Fruit fly (Drosophila melanogaster) whole organism, embryonic: ENCODE measurements around the gene Mbs.
A peak's percentile ranks its signal among the peaks of the same experiment; 100 is the strongest.

ENCODE experiments used
- Ada2b ChIP-seq: fragments of 200-800 bp; sonication (Bioruptor generic); IDR thresholded peaks from 2 replicates; pipeline ENCODE4 v1.3.6; 2022; ENCODE audit warnings: missing biosample characterization, missing genetic modification characterization
- Antp ChIP-seq: fragments of 200-800 bp; sonication (Bioruptor generic); optimal IDR thresholded peaks from 3 replicates; lab custom pipeline; 2016; ENCODE audit warnings: missing biosample characterization, missing genetic modification characterization
- B-H1 ChIP-seq: fragments of 200-800 bp; sonication (Bioruptor generic); IDR thresholded peaks from 3 replicates; pipeline ENCODE4 v1.3.6; 2022; ENCODE audit warnings: missing biosample characterization, missing genetic modification characterization
- C15 ChIP-seq: fragments of 200-800 bp; sonication (Bioruptor generic); IDR thresholded peaks from 3 replicates; pipeline ENCODE4 v1.3.6; 2022; ENCODE audit warnings: missing biosample characterization, missing genetic modification characterization
- CG10209 ChIP-seq: fragments of 200-800 bp; sonication (Bioruptor generic); optimal IDR thresholded peaks from 3 replicates; lab custom pipeline; 2017; ENCODE audit warnings: missing biosample characterization, mild to moderate bottlenecking, missing genetic modification characterization, missing genetic modification reagents
- CG10321 ChIP-seq: fragments of 200-800 bp; sonication (Bioruptor generic); IDR thresholded peaks from 2 replicates; pipeline ENCODE4 v1.3.6; 2022; ENCODE audit warnings: missing biosample characterization, missing genetic modification characterization
- CG10431 ChIP-seq: fragments of 200-800 bp; sonication (Bioruptor generic); optimal IDR thresholded peaks from 3 replicates; lab custom pipeline; 2018; ENCODE audit warnings: missing biosample characterization, mild to moderate bottlenecking, missing genetic modification characterization
- CG10654 ChIP-seq: fragments of 200-800 bp; sonication (Bioruptor generic); optimal IDR thresholded peaks from 2 replicates; lab custom pipeline; 2016; ENCODE audit warnings: missing biosample characterization, missing genetic modification characterization
- CG11247 ChIP-seq: fragments of 200-800 bp; sonication (Bioruptor generic); IDR thresholded peaks from 2 replicates; pipeline ENCODE4 v1.3.6; 2022; ENCODE audit warnings: missing biosample characterization, missing genetic modification characterization
- CG12104 ChIP-seq: fragments of 200-800 bp; sonication (Bioruptor generic); optimal IDR thresholded peaks from 3 replicates; lab custom pipeline; 2016; ENCODE audit warnings: missing biosample characterization, missing genetic modification characterization
- CG13123 ChIP-seq: fragments of 200-800 bp; sonication (Bioruptor generic); optimal IDR thresholded peaks from 2 replicates; lab custom pipeline; 2016; ENCODE audit warnings: missing biosample characterization, missing genetic modification characterization
- CG14710 ChIP-seq: fragments of 200-800 bp; sonication (Bioruptor generic); optimal IDR thresholded peaks from 3 replicates; lab custom pipeline; 2019; ENCODE audit warnings: missing biosample characterization, mild to moderate bottlenecking, missing genetic modification characterization, moderate library complexity
- CG1603 ChIP-seq: fragments of 200-800 bp; sonication (Bioruptor generic); optimal IDR thresholded peaks from 2 replicates; lab custom pipeline; 2019; ENCODE audit warnings: missing biosample characterization, mild to moderate bottlenecking, missing genetic modification characterization, moderate library complexity
- CG18262 ChIP-seq: fragments of 200-800 bp; optimal IDR thresholded peaks from 3 replicates; lab custom pipeline; 2019; ENCODE audit warnings: missing biosample characterization, mild to moderate bottlenecking, missing genetic modification characterization, moderate library complexity
- CG30403 ChIP-seq: fragments of 200-800 bp; sonication (Bioruptor generic); optimal IDR thresholded peaks from 3 replicates; lab custom pipeline; 2016; ENCODE audit warnings: missing biosample characterization, missing genetic modification characterization
- CG32532 ChIP-seq: fragments of 200-800 bp; sonication (Bioruptor generic); IDR thresholded peaks from 2 replicates; pipeline ENCODE4 v1.3.6; 2022; ENCODE audit warnings: missing biosample characterization, missing genetic modification characterization
- CG42726 ChIP-seq: fragments of 200-800 bp; sonication (Bioruptor generic); IDR thresholded peaks from 2 replicates; pipeline ENCODE4 v1.3.6; 2022; ENCODE audit warnings: missing biosample characterization, missing genetic modification characterization; ENCODE audit not compliant: partially characterized antibody
- CG4854 ChIP-seq: fragments of 200-800 bp; sonication (Bioruptor generic); optimal IDR thresholded peaks from 2 replicates; lab custom pipeline; 2016; ENCODE audit warnings: missing biosample characterization, missing genetic modification characterization, inconsistent platforms
- CG5953 ChIP-seq: fragments of 200-800 bp; sonication (Bioruptor generic); IDR thresholded peaks from 2 replicates; pipeline ENCODE4 v1.3.6; 2022; ENCODE audit warnings: missing biosample characterization, missing genetic modification characterization
- CG6854 ChIP-seq: fragments of 200-800 bp; sonication (Bioruptor generic); optimal IDR thresholded peaks from 3 replicates; lab custom pipeline; 2017; ENCODE audit warnings: missing biosample characterization, mild to moderate bottlenecking, missing genetic modification characterization
- CG7372 ChIP-seq: fragments of 200-800 bp; sonication (Bioruptor generic); IDR thresholded peaks from 2 replicates; pipeline ENCODE4 v1.3.6; 2022; ENCODE audit warnings: missing biosample characterization, missing genetic modification characterization
- CG7987 ChIP-seq: fragments of 200-800 bp; sonication (Bioruptor generic); optimal IDR thresholded peaks from 2 replicates; lab custom pipeline; 2018; ENCODE audit warnings: missing biosample characterization, mild to moderate bottlenecking, missing genetic modification characterization, moderate library complexity
- CG8290 ChIP-seq, 3 experiments: fragments of 200-800 bp; sonication (Bioruptor generic); optimal IDR thresholded peaks; 2 replicates each; lab custom pipeline; 2016 to 2019; ENCODE audit warnings: missing biosample characterization in 3 of 3, missing genetic modification characterization in 3 of 3, mild to moderate bottlenecking in 2 of 3, moderate library complexity in 1 of 3
- Dek ChIP-seq: fragments of 200-800 bp; sonication (Bioruptor generic); optimal IDR thresholded peaks from 3 replicates; lab custom pipeline; 2019; ENCODE audit warnings: missing biosample characterization, mild to moderate bottlenecking, missing genetic modification characterization, moderate library complexity
- E2f1 ChIP-seq: fragments of 200-800 bp; sonication (Bioruptor generic); IDR thresholded peaks from 2 replicates; pipeline ENCODE4 v1.3.6; 2022; ENCODE audit warnings: missing biosample characterization, missing genetic modification characterization
- Ets65A ChIP-seq: fragments of 200-800 bp; sonication (Bioruptor generic); peaks from one replicate; lab custom pipeline; 2016; ENCODE audit warnings: missing biosample characterization, missing genetic modification characterization
- HHEX ChIP-seq: fragments of 200-800 bp; sonication (Bioruptor generic); optimal IDR thresholded peaks from 3 replicates; lab custom pipeline; 2017; ENCODE audit warnings: missing biosample characterization, mild to moderate bottlenecking, missing genetic modification characterization, missing genetic modification reagents
- HLH4C ChIP-seq: fragments of 200-800 bp; sonication (Bioruptor generic); IDR thresholded peaks from 3 replicates; pipeline ENCODE4 v1.3.6; 2022; ENCODE audit warnings: missing biosample characterization, missing genetic modification characterization; ENCODE audit not compliant: partially characterized antibody
- Hr51 ChIP-seq, 2 experiments: fragments of 200-800 bp; sonication (Bioruptor generic); optimal IDR thresholded peaks; 2 replicates in 1 of 2; 3 replicates in 1 of 2; lab custom pipeline; 2016 to 2018; ENCODE audit warnings: missing biosample characterization in 2 of 2, missing genetic modification characterization in 2 of 2, mild to moderate bottlenecking in 1 of 2, moderate library complexity in 1 of 2
- Kr ChIP-seq: fragments of 200-800 bp; sonication (Bioruptor generic); optimal IDR thresholded peaks from 2 replicates; lab custom pipeline; 2017; ENCODE audit warnings: missing biosample characterization, mild to moderate bottlenecking, missing genetic modification characterization
- Med ChIP-seq: fragments of 200-800 bp; sonication (Bioruptor generic); peaks from one replicate; lab custom pipeline; 2016; ENCODE audit warnings: missing biosample characterization, missing genetic modification characterization, mild to moderate bottlenecking, inconsistent platforms, moderate library complexity
- Mes4 ChIP-seq: fragments of 200-800 bp; sonication (Bioruptor generic); optimal IDR thresholded peaks from 2 replicates; lab custom pipeline; 2016; ENCODE audit warnings: missing biosample characterization, missing genetic modification characterization
- Ptx1 ChIP-seq: fragments of 200-800 bp; sonication (Bioruptor generic); IDR thresholded peaks from 2 replicates; pipeline ENCODE4 v1.3.6; 2022; ENCODE audit warnings: missing biosample characterization, missing genetic modification characterization
- Scr ChIP-seq: fragments of 200-800 bp; sonication (Bioruptor generic); IDR thresholded peaks from 2 replicates; pipeline ENCODE4 v1.3.6; 2022; ENCODE audit warnings: missing biosample characterization, missing genetic modification characterization; ENCODE audit not compliant: partially characterized antibody
- Sin3A ChIP-seq: fragments of >200 bp; optimal IDR thresholded peaks from 2 replicates; lab custom pipeline; 2018
- Six4 ChIP-seq: fragments of 200-800 bp; sonication (Bioruptor generic); optimal IDR thresholded peaks from 2 replicates; lab custom pipeline; 2016; ENCODE audit warnings: missing biosample characterization, missing genetic modification characterization
- Trl ChIP-seq, 3 experiments: fragments of >200 bp in 2 of 3; fragments of 200-800 bp in 1 of 3; sonication (Bioruptor generic) in 1 of 3; optimal IDR thresholded peaks; 2 replicates in 1 of 3; 3 replicates in 2 of 3; lab custom pipeline; 2016 to 2017; ENCODE audit warnings: missing biosample characterization in 1 of 3, missing genetic modification characterization in 1 of 3
- bcd ChIP-seq: fragments of 200-800 bp; sonication (Bioruptor generic); optimal IDR thresholded peaks from 2 replicates; lab custom pipeline; 2017; ENCODE audit warnings: missing biosample characterization, mild to moderate bottlenecking, missing genetic modification characterization
- dmrt11E ChIP-seq: fragments of 200-800 bp; sonication (Bioruptor generic); optimal IDR thresholded peaks from 3 replicates; lab custom pipeline; 2018; ENCODE audit warnings: missing biosample characterization, mild to moderate bottlenecking, missing genetic modification characterization, moderate library complexity
- dysf ChIP-seq: fragments of 200-800 bp; sonication (Bioruptor generic); IDR thresholded peaks from 3 replicates; pipeline ENCODE4 v1.3.6; 2022; ENCODE audit warnings: missing biosample characterization, missing genetic modification characterization
- gcm2 ChIP-seq: fragments of 200-800 bp; sonication (Bioruptor generic); optimal IDR thresholded peaks from 2 replicates; lab custom pipeline; 2016; ENCODE audit warnings: missing biosample characterization, missing genetic modification characterization
- klu ChIP-seq: fragments of 200-800 bp; sonication (Bioruptor generic); IDR thresholded peaks from 2 replicates; pipeline ENCODE4 v1.3.6; 2022; ENCODE audit warnings: missing biosample characterization, missing genetic modification characterization
- pnt ChIP-seq: fragments of 200-800 bp; sonication (Bioruptor generic); optimal IDR thresholded peaks from 3 replicates; lab custom pipeline; 2016; ENCODE audit warnings: missing biosample characterization, missing genetic modification characterization
- rib ChIP-seq: fragments of 200-800 bp; sonication (Bioruptor generic); IDR thresholded peaks from 2 replicates; pipeline ENCODE4 v1.3.6; 2022; ENCODE audit warnings: missing biosample characterization, missing genetic modification characterization
- run ChIP-seq: fragments of 200-800 bp; sonication (Bioruptor generic); optimal IDR thresholded peaks from 3 replicates; lab custom pipeline; 2018; ENCODE audit warnings: missing biosample characterization, mild to moderate bottlenecking, missing genetic modification characterization
- shn ChIP-seq: fragments of 200-800 bp; sonication (Bioruptor generic); optimal IDR thresholded peaks from 3 replicates; lab custom pipeline; 2016; ENCODE audit warnings: missing biosample characterization, missing genetic modification characterization
- tio ChIP-seq: fragments of 200-800 bp; sonication (Bioruptor generic); optimal IDR thresholded peaks from 2 replicates; lab custom pipeline; 2017; ENCODE audit warnings: missing biosample characterization, missing genetic modification characterization, inconsistent platforms
- unc-4 ChIP-seq: fragments of 200-800 bp; sonication (Bioruptor generic); IDR thresholded peaks from 2 replicates; pipeline ENCODE4 v1.3.6; 2022; ENCODE audit warnings: missing biosample characterization, missing genetic modification characterization; ENCODE audit not compliant: partially characterized antibody
- vfl ChIP-seq: fragments of 200-800 bp; sonication (Bioruptor generic); optimal IDR thresholded peaks from 2 replicates; lab custom pipeline; 2016; ENCODE audit warnings: missing biosample characterization, missing genetic modification characterization
- z ChIP-seq: fragments of 200-800 bp; sonication (Bioruptor generic); IDR thresholded peaks from 3 replicates; pipeline ENCODE4 v1.3.6; 2022; ENCODE audit warnings: missing biosample characterization, missing genetic modification characterization

The Mbs gene

DNA sequence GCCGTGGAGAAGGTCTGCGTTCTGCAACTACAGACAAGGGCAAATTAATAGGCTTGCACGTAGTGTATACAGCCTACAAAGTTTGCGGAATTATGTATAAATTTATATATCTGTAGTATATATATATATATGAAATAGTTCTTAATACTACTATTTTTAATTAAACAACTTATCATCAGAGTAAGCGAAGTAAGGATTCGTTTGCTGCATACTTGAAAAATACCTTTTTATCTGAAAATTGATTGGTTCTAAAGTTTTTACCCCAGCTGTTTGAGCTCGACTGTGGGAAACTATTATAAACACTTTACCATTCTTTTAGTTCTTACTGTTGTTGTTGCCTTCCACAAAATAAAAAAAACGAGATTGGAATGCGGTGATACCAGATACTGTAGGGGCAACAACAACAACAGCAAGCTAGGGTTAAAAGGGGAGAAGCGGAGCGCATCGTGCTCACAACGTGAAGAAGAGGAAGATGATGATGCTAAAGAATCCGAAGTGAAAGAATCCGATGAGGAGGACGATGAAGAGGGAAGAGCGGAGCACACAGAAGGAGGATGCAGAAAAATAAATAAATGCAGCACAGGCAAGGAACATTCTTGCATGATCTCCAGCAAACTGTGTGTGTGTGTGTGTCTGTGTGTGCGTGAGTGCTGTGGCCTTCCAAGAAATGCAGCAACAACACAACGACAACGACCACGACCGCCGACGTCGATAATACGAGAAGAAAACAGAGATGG is 8.5 kb upstream of the Mbs start (continued):
- TF ChIP-seq CG8290 (GFP tag; optimal IDR thresholded peaks at IDR 0.05; lab: Kevin White, UChicago), result peak; percentile 30
- no peak for TF ChIP-seq CG8290 (tag; optimal IDR thresholded peaks at IDR 0.05; lab: Kevin White, UChicago)
- TF ChIP-seq z (GFP tag; lab: Robert Waterston, UW), result no peak
- no peak for TF ChIP-seq Mes4
- TF ChIP-seq CG14710 (tag; lab: Kevin White, UChicago), result peak; percentile 66
- no peak for TF ChIP-seq CG32532 (GFP tag; lab: Robert Waterston, UW)
- TF ChIP-seq E2f1 (GFP tag; lab: Robert Waterston, UW), result peak; percentile 44; the same call in 1 of the 2 replicates
- no peak for TF ChIP-seq gcm2 (GFP tag; lab: Kevin White, UChicago)
- TF ChIP-seq C15 (GFP tag; lab: Robert Waterston, UW), result no peak
- TF ChIP-seq dysf, result peak; percentile 53; the same call in 1 of the 3 replicates
- no peak for TF ChIP-seq Ets65A (GFP tag; lab: Kevin White, UChicago)
- peak; percentile 50 for TF ChIP-seq CG10209 (GFP tag; lab: Kevin White, UChicago)
- TF ChIP-seq B-H1 (GFP tag; lab: Robert Waterston, UW), result no peak
- no peak for TF ChIP-seq Trl (optimal IDR thresholded peaks at IDR 0.05; lab: Kevin White, UChicago)
- TF ChIP-seq Trl (GFP tag; optimal IDR thresholded peaks at IDR 0.05; lab: Kevin White, UChicago), result no peak
- no peak for TF ChIP-seq Kr (GFP tag; lab: Kevin White, UChicago)
- peak; percentile 54 for TF ChIP-seq Med
- no peak for TF ChIP-seq CG7987
- peak in 1 of 2 experiments; percentile 51 for TF ChIP-seq Hr51 (GFP tag; optimal IDR thresholded peaks at IDR 0.05; lab: Kevin White, UChicago)
- peak; percentile 13 for TF ChIP-seq CG30403 (GFP tag; lab: Kevin White, UChicago)
- no peak for TF ChIP-seq pnt (GFP tag; lab: Kevin White, UChicago)
- TF ChIP-seq CG11247 (GFP tag; lab: Robert Waterston, UW), result no peak
- TF ChIP-seq bcd (GFP tag; lab: Kevin White, UChicago), result no peak
- TF ChIP-seq run (tag; lab: Kevin White, UChicago), result no peak
- no peak for TF ChIP-seq shn
- no peak for TF ChIP-seq HLH4C
- peak; percentile 20 for TF ChIP-seq CG12104 (GFP tag; lab: Kevin White, UChicago)
- TF ChIP-seq Antp (GFP tag; lab: Kevin White, UChicago), result no peak
- TF ChIP-seq Ada2b (GFP tag; lab: Robert Waterston, UW), result no peak
- no peak for TF ChIP-seq Six4 (GFP tag; lab: Kevin White, UChicago)
- peak; percentile 24; the same call in 1 of the 2 replicates for TF ChIP-seq rib
- no peak for TF ChIP-seq CG10321 (GFP tag; lab: Robert Waterston, UW)
- TF ChIP-seq CG18262, result peak; percentile 85
- no peak for TF ChIP-seq klu (GFP tag; lab: Robert Waterston, UW)
- no peak for TF ChIP-seq Dek (tag; lab: Kevin White, UChicago)
- no peak for TF ChIP-seq CG1603 (tag; lab: Kevin White, UChicago)
- no peak for TF ChIP-seq CG13123 (GFP tag; lab: Kevin White, UChicago)
- TF ChIP-seq CG10654 (GFP tag; lab: Kevin White, UChicago), result peak; percentile 13
- peak; percentile 73 for TF ChIP-seq dmrt11E (tag; lab: Kevin White, UChicago)
- TF ChIP-seq CG4854 (GFP tag; lab: Kevin White, UChicago), result no peak
- TF ChIP-seq Scr (GFP tag; lab: Robert Waterston, UW), result no peak
- no peak for TF ChIP-seq unc-4 (GFP tag; lab: Robert Waterston, UW)
- no peak for TF ChIP-seq CG7372 (GFP tag; lab: Robert Waterston, UW)
- no peak for TF ChIP-seq CG42726 (GFP tag; lab: Robert Waterston, UW)
- no peak for TF ChIP-seq CG10431 (GFP tag; lab: Kevin White, UChicago)
- no peak for TF ChIP-seq vfl (GFP tag; lab: Kevin White, UChicago)
- TF ChIP-seq Ptx1 (GFP tag; lab: Robert Waterston, UW), result peak; percentile 51; the same call in 1 of the 2 replicates
- TF ChIP-seq HHEX (GFP tag; lab: Kevin White, UChicago), result peak; percentile 49
- TF ChIP-seq tio (GFP tag; lab: Kevin White, UChicago), result no peak
- TF ChIP-seq CG5953, result no peak
- no peak for TF ChIP-seq Sin3A
- no peak for TF ChIP-seq CG6854
